Fruit fly (Drosophila melanogaster) whole organism, embryonic: Measurements from ENCODE around the gene SP555.
A peak's percentile ranks its signal among the peaks of the same experiment; 100 is the strongest.

ENCODE experiments used
- Antp ChIP-seq: fragments of 200-800 bp; sonication (Bioruptor generic); optimal IDR thresholded peaks from 3 replicates; lab custom pipeline; 2016; ENCODE audit warnings: missing biosample characterization, missing genetic modification characterization
- Asciz ChIP-seq: fragments of 200-800 bp; sonication (Bioruptor generic); optimal IDR thresholded peaks from 2 replicates; lab custom pipeline; 2017; ENCODE audit warnings: missing biosample characterization, mild to moderate bottlenecking, missing genetic modification characterization, missing genetic modification reagents
- CG12391 ChIP-seq: fragments of 200-800 bp; sonication (Bioruptor generic); optimal IDR thresholded peaks from 3 replicates; lab custom pipeline; 2018; ENCODE audit warnings: missing biosample characterization, mild to moderate bottlenecking, missing genetic modification characterization, moderate library complexity
- CG13287 ChIP-seq: fragments of 200-800 bp; sonication (Bioruptor generic); IDR thresholded peaks from 2 replicates; pipeline ENCODE4 v1.3.6; 2022; ENCODE audit warnings: missing biosample characterization, missing genetic modification characterization; ENCODE audit not compliant: partially characterized antibody
- CG13775 ChIP-seq: fragments of 200-800 bp; sonication (Bioruptor generic); optimal IDR thresholded peaks from 3 replicates; lab custom pipeline; 2017; ENCODE audit warnings: missing biosample characterization, mild to moderate bottlenecking, missing genetic modification characterization
- CG13894 ChIP-seq: fragments of 200-800 bp; sonication (Bioruptor generic); optimal IDR thresholded peaks from 3 replicates; lab custom pipeline; 2018; ENCODE audit warnings: missing biosample characterization, mild to moderate bottlenecking, missing genetic modification characterization, moderate library complexity
- CG1602 ChIP-seq: fragments of 200-800 bp; sonication (Bioruptor generic); optimal IDR thresholded peaks from 3 replicates; lab custom pipeline; 2016; ENCODE audit warnings: missing biosample characterization, missing genetic modification characterization
- CG16779 ChIP-seq: fragments of 200-800 bp; sonication (Bioruptor generic); IDR thresholded peaks from 2 replicates; pipeline ENCODE4 v1.3.6; 2022; ENCODE audit warnings: missing biosample characterization, missing genetic modification characterization
- CG17186 ChIP-seq: fragments of 200-800 bp; sonication (Bioruptor generic); optimal IDR thresholded peaks from 3 replicates; lab custom pipeline; 2017; ENCODE audit warnings: missing biosample characterization, missing genetic modification reagents, missing genetic modification characterization
- CG17912 ChIP-seq: fragments of 200-800 bp; sonication (Bioruptor generic); optimal IDR thresholded peaks from 2 replicates; lab custom pipeline; 2018; ENCODE audit warnings: missing biosample characterization, mild to moderate bottlenecking, missing genetic modification characterization
- CG2116 ChIP-seq: fragments of 200-800 bp; sonication (Bioruptor generic); optimal IDR thresholded peaks from 3 replicates; lab custom pipeline; 2018; ENCODE audit warnings: missing biosample characterization, mild to moderate bottlenecking, missing genetic modification characterization
- CG30403 ChIP-seq: fragments of 200-800 bp; sonication (Bioruptor generic); optimal IDR thresholded peaks from 3 replicates; lab custom pipeline; 2016; ENCODE audit warnings: missing biosample characterization, missing genetic modification characterization
- CG31224 ChIP-seq: fragments of 200-800 bp; sonication (Bioruptor generic); IDR thresholded peaks from 2 replicates; pipeline ENCODE4 v1.3.6; 2022; ENCODE audit warnings: missing biosample characterization, missing genetic modification characterization
- CG32772 ChIP-seq: fragments of 200-800 bp; sonication (Bioruptor generic); IDR thresholded peaks from 2 replicates; pipeline ENCODE4 v1.3.6; 2022; ENCODE audit warnings: missing biosample characterization, missing genetic modification characterization
- CG3407 ChIP-seq: fragments of 200-800 bp; sonication (Bioruptor generic); optimal IDR thresholded peaks from 2 replicates; lab custom pipeline; 2018; ENCODE audit warnings: missing biosample characterization, mild to moderate bottlenecking, missing genetic modification characterization
- CG34224 ChIP-seq: fragments of 200-800 bp; sonication (Bioruptor generic); IDR thresholded peaks from 3 replicates; pipeline ENCODE4 v1.3.6; 2022; ENCODE audit warnings: missing biosample characterization, missing genetic modification characterization; ENCODE audit not compliant: partially characterized antibody
- CG34422 ChIP-seq: fragments of 200-800 bp; sonication (Bioruptor generic); IDR thresholded peaks from 3 replicates; pipeline ENCODE4 v1.3.6; 2022; ENCODE audit warnings: missing biosample characterization, missing genetic modification characterization
- CG6683 ChIP-seq: fragments of 200-800 bp; sonication (Bioruptor generic); optimal IDR thresholded peaks from 2 replicates; lab custom pipeline; 2017; ENCODE audit warnings: missing biosample characterization, mild to moderate bottlenecking, missing genetic modification characterization, missing genetic modification reagents
- CTCF ChIP-seq: fragments of 200-800 bp; sonication (Bioruptor generic); optimal IDR thresholded peaks from 2 replicates; lab custom pipeline; 2017; ENCODE audit warnings: missing biosample characterization, mild to moderate bottlenecking, missing genetic modification characterization, moderate library complexity
- Dbx ChIP-seq: fragments of 200-800 bp; sonication (Bioruptor generic); IDR thresholded peaks from 3 replicates; pipeline ENCODE4 v1.3.6; 2022; ENCODE audit warnings: missing biosample characterization, missing genetic modification characterization
- Dref ChIP-seq: fragments of 200-800 bp; sonication (Bioruptor generic); IDR thresholded peaks from 2 replicates; pipeline ENCODE4 v1.3.6; 2022; ENCODE audit warnings: missing biosample characterization, missing genetic modification characterization
- GATAe ChIP-seq: fragments of 200-800 bp; sonication (Bioruptor generic); conservative IDR thresholded peaks from 2 replicates; pipeline ENCODE4 v1.3.6; 2022; ENCODE audit warnings: missing biosample characterization, missing genetic modification characterization
- HmgD ChIP-seq: fragments of 200-800 bp; sonication (Bioruptor generic); optimal IDR thresholded peaks from 3 replicates; lab custom pipeline; 2016; ENCODE audit warnings: missing biosample characterization, missing genetic modification characterization
- Hmr ChIP-seq: fragments of 200-800 bp; sonication (Bioruptor generic); optimal IDR thresholded peaks from 3 replicates; lab custom pipeline; 2017; ENCODE audit warnings: mild to moderate bottlenecking, missing biosample characterization, missing genetic modification reagents, missing genetic modification characterization
- Hmx ChIP-seq: fragments of 200-800 bp; sonication (Bioruptor generic); optimal IDR thresholded peaks from 2 replicates; lab custom pipeline; 2016; ENCODE audit warnings: missing biosample characterization, missing genetic modification characterization
- NC2β ChIP-seq: fragments of 200-800 bp; sonication (Bioruptor generic); optimal IDR thresholded peaks from 2 replicates; lab custom pipeline; 2016; ENCODE audit warnings: missing biosample characterization, missing genetic modification characterization
- Nf-YC ChIP-seq: fragments of 200-800 bp; optimal IDR thresholded peaks from 3 replicates; lab custom pipeline; 2019; ENCODE audit warnings: missing biosample characterization, mild to moderate bottlenecking, missing genetic modification characterization, moderate library complexity
- Oli ChIP-seq: fragments of 200-800 bp; sonication (Bioruptor generic); optimal IDR thresholded peaks from 2 replicates; lab custom pipeline; 2018; ENCODE audit warnings: missing biosample characterization, mild to moderate bottlenecking, missing genetic modification characterization, moderate library complexity
- Sox100B ChIP-seq: fragments of 200-800 bp; sonication (Bioruptor generic); optimal IDR thresholded peaks from 3 replicates; lab custom pipeline; 2018; ENCODE audit warnings: missing biosample characterization, mild to moderate bottlenecking, missing genetic modification characterization
- Sry-β ChIP-seq: fragments of 200-800 bp; sonication (Bioruptor generic); optimal IDR thresholded peaks from 2 replicates; lab custom pipeline; 2018; ENCODE audit warnings: missing biosample characterization, mild to moderate bottlenecking, missing genetic modification characterization, moderate library complexity
- Sry-δ ChIP-seq: fragments of 200-800 bp; sonication (Bioruptor generic); optimal IDR thresholded peaks from 2 replicates; lab custom pipeline; 2016; ENCODE audit warnings: missing biosample characterization, missing genetic modification characterization
- ash1 ChIP-seq: fragments of 200-800 bp; sonication (Bioruptor generic); optimal IDR thresholded peaks from 2 replicates; lab custom pipeline; 2018; ENCODE audit warnings: missing biosample characterization, mild to moderate bottlenecking, missing genetic modification characterization
- br ChIP-seq: fragments of >200 bp; optimal IDR thresholded peaks from 2 replicates; lab custom pipeline; 2017
- chinmo ChIP-seq: fragments of 200-800 bp; sonication (Bioruptor generic); IDR thresholded peaks from 4 replicates; pipeline ENCODE4 v1.3.6; 2022; ENCODE audit warnings: missing biosample characterization, missing genetic modification characterization; ENCODE audit not compliant: partially characterized antibody
- crol ChIP-seq: fragments of 200-800 bp; sonication (Bioruptor generic); IDR thresholded peaks from 2 replicates; pipeline ENCODE4 v1.3.6; 2022; ENCODE audit warnings: missing biosample characterization, missing genetic modification characterization
- dimm ChIP-seq: fragments of 200-800 bp; sonication (Bioruptor generic); IDR thresholded peaks from 2 replicates; pipeline ENCODE4 v1.3.6; 2022; ENCODE audit warnings: missing biosample characterization, missing genetic modification characterization
- dm ChIP-seq: fragments of 200-800 bp; sonication (Bioruptor generic); optimal IDR thresholded peaks from 3 replicates; lab custom pipeline; 2016; ENCODE audit warnings: missing biosample characterization, missing genetic modification characterization
- eve ChIP-seq, 2 experiments: fragments of >200 bp; optimal IDR thresholded peaks; 2 replicates each; lab custom pipeline; 2017; ENCODE audit warnings: missing biosample characterization in 2 of 2, missing genetic modification characterization in 2 of 2
- ftz-f1 ChIP-seq: fragments of 200-800 bp; sonication (Bioruptor generic); optimal IDR thresholded peaks from 2 replicates; lab custom pipeline; 2016; ENCODE audit warnings: missing biosample characterization, missing genetic modification characterization
- gfzf ChIP-seq: fragments of 200-800 bp; sonication (Bioruptor generic); optimal IDR thresholded peaks from 2 replicates; lab custom pipeline; 2016; ENCODE audit warnings: missing biosample characterization, mild to moderate bottlenecking, missing genetic modification characterization, moderate library complexity
- ham ChIP-seq: fragments of 200-800 bp; sonication (Bioruptor generic); IDR thresholded peaks from 2 replicates; pipeline ENCODE4 v1.3.6; 2022; ENCODE audit warnings: missing biosample characterization, missing genetic modification characterization
- insv ChIP-seq, 2 experiments: fragments of 200-800 bp; sonication (Bioruptor generic); optimal IDR thresholded peaks; 3 replicates each; lab custom pipeline; 2016 to 2018; ENCODE audit warnings: missing biosample characterization in 2 of 2, missing genetic modification characterization in 2 of 2
- inv ChIP-seq: fragments of 200-800 bp; sonication (Bioruptor generic); IDR thresholded peaks from 2 replicates; pipeline ENCODE4 v1.3.6; 2022; ENCODE audit warnings: missing biosample characterization, missing genetic modification characterization; ENCODE audit not compliant: partially characterized antibody
- mld ChIP-seq: fragments of 200-800 bp; sonication (Bioruptor generic); IDR thresholded peaks from 3 replicates; pipeline ENCODE4 v1.3.6; 2022; ENCODE audit warnings: missing biosample characterization, missing genetic modification characterization; ENCODE audit not compliant: partially characterized antibody
- pan ChIP-seq, 4 experiments: fragments of >200 bp in 3 of 4; fragments of 200-800 bp in 1 of 4; sonication (Bioruptor generic) in 1 of 4; optimal IDR thresholded peaks in 3 of 4; IDR thresholded peaks in 1 of 4; 2 replicates each; pipeline versions ENCODE4 v1.3.6 to Lab custom; 2017 to 2022; ENCODE audit warnings: missing biosample characterization in 2 of 4, missing genetic modification characterization in 2 of 4, mixed read lengths in 1 of 4
- pho ChIP-seq: fragments of 200-800 bp; sonication (Bioruptor generic); optimal IDR thresholded peaks from 2 replicates; lab custom pipeline; 2016; ENCODE audit warnings: missing biosample characterization, missing genetic modification characterization
- row ChIP-seq: fragments of 200-800 bp; sonication (Bioruptor generic); IDR thresholded peaks from 3 replicates; pipeline ENCODE4 v1.3.6; 2022; ENCODE audit warnings: missing biosample characterization, missing genetic modification characterization
- sob ChIP-seq: fragments of 200-800 bp; sonication (Bioruptor generic); IDR thresholded peaks from 2 replicates; pipeline ENCODE4 v1.3.6; 2022; ENCODE audit warnings: missing biosample characterization, missing genetic modification characterization
- tap ChIP-seq: fragments of 200-800 bp; optimal IDR thresholded peaks from 3 replicates; lab custom pipeline; 2019; ENCODE audit warnings: missing biosample characterization, mild to moderate bottlenecking, missing genetic modification characterization, moderate library complexity
- tio ChIP-seq: fragments of 200-800 bp; sonication (Bioruptor generic); optimal IDR thresholded peaks from 2 replicates; lab custom pipeline; 2017; ENCODE audit warnings: missing biosample characterization, missing genetic modification characterization, inconsistent platforms
- wdn ChIP-seq: fragments of 200-800 bp; sonication (Bioruptor generic); IDR thresholded peaks from 2 replicates; pipeline ENCODE4 v1.3.6; 2022; ENCODE audit warnings: missing biosample characterization, missing genetic modification characterization

Gene SP555

dm6 chr2L:5054953-5055352, 17.4 kb downstream of the SP555 start, which contains the start of the genes CG14036 and His3.3A (continued):
- TF ChIP-seq CG32772 (GFP tag; lab: Robert Waterston, UW) (no peak), tio (no peak), Sox100B (GFP tag; lab: Kevin White, UChicago) (no peak), inv (GFP tag; lab: Robert Waterston, UW) (peak; percentile 43; the same call in 1 of the 2 replicates), crol (GFP tag; lab: Robert Waterston, UW) (peak; percentile 98), row (GFP tag; lab: Robert Waterston, UW) (peak; percentile 51; the same call in 2 of the 3 replicates), pho (GFP tag; lab: Kevin White, UChicago) (peak; percentile 21), dimm (GFP tag; lab: Robert Waterston, UW) (no peak), CG6683 (no peak), CTCF (peak; percentile 33), CG12391 (peak; percentile 42), Dref (GFP tag; lab: Robert Waterston, UW) (peak; percentile 91), ham (GFP tag; lab: Robert Waterston, UW) (no peak), ftz-f1 (peak; percentile 30), CG17912 (no peak), Hmx (GFP tag; lab: Kevin White, UChicago) (no peak), CG16779 (GFP tag; lab: Robert Waterston, UW) (no peak), CG13287 (peak; percentile 81), HmgD (GFP tag; lab: Kevin White, UChicago) (no peak), Oli (tag; lab: Kevin White, UChicago) (no peak), wdn (GFP tag; lab: Robert Waterston, UW) (no peak), sob (GFP tag; lab: Robert Waterston, UW) (0 out of 2 replicates have a peak, but pooled peaks have one; percentile 22), CG17186 (GFP tag; lab: Kevin White, UChicago) (peak; percentile 56), CG34422 (peak; percentile 75; the same call in 2 of the 3 replicates), Sry-β (GFP tag; lab: Kevin White, UChicago) (peak; percentile 1), pan (optimal IDR thresholded peaks at IDR 0.05; lab: Kevin White, UChicago) (no peak), pan (GFP tag; optimal IDR thresholded peaks at IDR 0.05 in 1 of 2, IDR thresholded peaks at IDR 0.05 in 1 of 2) (peak in 1 of 2 experiments; percentile 36), NC2β (peak; percentile 4), CG13894 (tag; lab: Kevin White, UChicago) (peak; percentile 41), CG13775 (GFP tag; lab: Kevin White, UChicago) (no peak), gfzf (GFP tag; lab: Kevin White, UChicago) (peak; percentile 73), dm (GFP tag; lab: Kevin White, UChicago) (peak; percentile 29), CG3407 (GFP tag; lab: Kevin White, UChicago) (no peak), tap (tag; lab: Kevin White, UChicago) (no peak), Dbx (0 out of 3 replicates have a peak, but pooled peaks have one; percentile 18), CG34224 (GFP tag; lab: Robert Waterston, UW) (peak; percentile 80), chinmo (GFP tag; lab: Robert Waterston, UW) (peak; percentile 68; the same call in 1 of the 4 replicates), Sry-δ (GFP tag; lab: Kevin White, UChicago) (peak; percentile 65), ash1 (GFP tag; lab: Kevin White, UChicago) (peak; percentile 13), Hmr (peak; percentile 42), GATAe (GFP tag; lab: Robert Waterston, UW) (no peak), CG1602 (GFP tag; lab: Kevin White, UChicago) (no peak), CG2116 (peak; percentile 90), eve (GFP tag; optimal IDR thresholded peaks at IDR 0.05; lab: Kevin White, UChicago) (no peak), CG30403 (no peak), CG31224 (no peak), Nf-YC (peak; percentile 37), Antp (GFP tag; lab: Kevin White, UChicago) (no peak), mld (0 out of 3 replicates have a peak, but pooled peaks have one; percentile 41), br (lab: Kevin White, UChicago) (no peak), Asciz (GFP tag; lab: Kevin White, UChicago) (no peak), insv (GFP tag; optimal IDR thresholded peaks at IDR 0.05; lab: Kevin White, UChicago) (peak in 1 of 2 experiments; percentile 14)
